Worm (Caenorhabditis elegans) whole organism, L4 larva: ENCODE measurements around the gene unc-8.
A peak's percentile ranks its signal among the peaks of the same experiment; 100 is the strongest.

Experiments used
- F10B5.3 ChIP-seq: sonication (generic microtip); optimal IDR thresholded peaks from 2 replicates; lab custom pipeline; 2016; ENCODE audit warnings: mild to moderate bottlenecking, missing genetic modification characterization, missing compliant biosample characterization
- F26F4.8 ChIP-seq: fragments of 200-800 bp; sonication (Bioruptor generic); conservative IDR thresholded peaks from 2 replicates; pipeline ENCODE4 v1.3.6; 2022; ENCODE audit warnings: missing genetic modification characterization, missing compliant biosample characterization
- F37D6.2 ChIP-seq: sonication (generic microtip); optimal IDR thresholded peaks from 2 replicates; lab custom pipeline; 2016; ENCODE audit warnings: mild to moderate bottlenecking, missing genetic modification characterization, missing compliant biosample characterization
- F44E2.7 ChIP-seq: fragments of 200-800 bp; sonication (Bioruptor generic); IDR thresholded peaks from 2 replicates; pipeline ENCODE4 v2.1.2; 2022; ENCODE audit warnings: missing genetic modification characterization, missing compliant biosample characterization
- R02D3.7 ChIP-seq: fragments of 150-350 bp; sonication (generic microtip); optimal IDR thresholded peaks from 3 replicates; lab custom pipeline; 2014; ENCODE audit warnings: missing biosample characterization, missing genetic modification characterization
- T20F7.1 ChIP-seq: fragments of 200-800 bp; sonication (Bioruptor generic); optimal IDR thresholded peaks from 2 replicates; lab custom pipeline; 2018; ENCODE audit warnings: mild to moderate bottlenecking, missing genetic modification characterization, missing compliant biosample characterization
- Y48G9A.11 ChIP-seq: fragments of 200-800 bp; sonication (Bioruptor generic); IDR thresholded peaks from 2 replicates; pipeline ENCODE4 v1.3.6; 2022; ENCODE audit warnings: missing genetic modification reagents, missing genetic modification characterization, missing compliant biosample characterization
- ZK337.2 ChIP-seq: fragments of 200-800 bp; sonication (Bioruptor generic); IDR thresholded peaks from 2 replicates; pipeline ENCODE4 v1.3.6; 2022; ENCODE audit warnings: missing genetic modification reagents, missing genetic modification characterization, missing compliant biosample characterization
- aly-2 ChIP-seq: sonication (generic microtip); optimal IDR thresholded peaks from 2 replicates; lab custom pipeline; 2018; ENCODE audit warnings: missing biosample characterization, missing genetic modification characterization
- ama-1 ChIP-seq: fragments of 150-350 bp; optimal IDR thresholded peaks from 2 replicates; lab custom pipeline; 2014; ENCODE audit warnings: inconsistent platforms, mixed read lengths
- arid-1 ChIP-seq: fragments of 200-800 bp; sonication (Bioruptor generic); conservative IDR thresholded peaks from 2 replicates; pipeline ENCODE4 v1.3.6; 2022; ENCODE audit warnings: missing genetic modification reagents, missing genetic modification characterization, missing compliant biosample characterization
- ceh-28 ChIP-seq: fragments of 150-350 bp; optimal IDR thresholded peaks from 2 replicates; lab custom pipeline; 2014; ENCODE audit warnings: missing biosample characterization, missing genetic modification reagents, missing genetic modification characterization
- ceh-62 ChIP-seq: sonication (generic microtip); optimal IDR thresholded peaks from 2 replicates; lab custom pipeline; 2017; ENCODE audit warnings: missing biosample characterization, missing genetic modification characterization
- ceh-82 ChIP-seq: sonication (generic microtip); optimal IDR thresholded peaks from 2 replicates; lab custom pipeline; 2017; ENCODE audit warnings: missing biosample characterization, missing genetic modification characterization
- ces-1 ChIP-seq: fragments of 150-350 bp; sonication (generic microtip); optimal IDR thresholded peaks from 4 replicates; lab custom pipeline; 2014; ENCODE audit warnings: missing biosample characterization, missing genetic modification reagents, missing genetic modification characterization
- cey-2 ChIP-seq: sonication (generic microtip); optimal IDR thresholded peaks from 3 replicates; lab custom pipeline; 2017; ENCODE audit warnings: missing genetic modification characterization, mild to moderate bottlenecking, missing compliant biosample characterization, antibody characterized with exemption, borderline replicate concordance; ENCODE audit not compliant: insufficient read depth
- dmd-6 ChIP-seq: fragments of 200-800 bp; sonication (Bioruptor generic); IDR thresholded peaks from 2 replicates; pipeline ENCODE4 v1.3.6; 2022; ENCODE audit warnings: missing genetic modification reagents, missing genetic modification characterization, missing compliant biosample characterization
- dmd-8 ChIP-seq: fragments of 200-800 bp; sonication (Bioruptor generic); IDR thresholded peaks from 2 replicates; pipeline ENCODE4 v1.3.6; 2022; ENCODE audit warnings: missing genetic modification characterization, missing compliant biosample characterization
- egl-27 ChIP-seq: sonication (generic microtip); optimal IDR thresholded peaks from 3 replicates; lab custom pipeline; 2017; ENCODE audit warnings: missing biosample characterization, missing genetic modification reagents, missing genetic modification characterization
- egl-43 ChIP-seq: fragments of 200-800 bp; sonication (Bioruptor generic); IDR thresholded peaks from 2 replicates; pipeline ENCODE4 v1.3.6; 2022; ENCODE audit warnings: missing genetic modification reagents, missing genetic modification characterization, missing compliant biosample characterization
- fkh-10 ChIP-seq: fragments of 150-350 bp; optimal IDR thresholded peaks from 2 replicates; lab custom pipeline; 2014; ENCODE audit warnings: missing biosample characterization, missing genetic modification reagents, missing genetic modification characterization
- fos-1 ChIP-seq: fragments of 150-350 bp; optimal IDR thresholded peaks from 2 replicates; lab custom pipeline; 2014; ENCODE audit warnings: missing biosample characterization, missing genetic modification characterization
- gei-8 ChIP-seq: fragments of 200-800 bp; sonication (Bioruptor generic); optimal IDR thresholded peaks from 2 replicates; lab custom pipeline; 2018; ENCODE audit warnings: mild to moderate bottlenecking, missing genetic modification characterization, missing compliant biosample characterization
- hif-1 ChIP-seq, 2 experiments: sonication (generic microtip); optimal IDR thresholded peaks; 2 replicates each; lab custom pipeline; 2016 to 2017; ENCODE audit warnings: missing compliant biosample characterization in 2 of 2, missing genetic modification characterization in 2 of 2, missing genetic modification reagents in 2 of 2, missing genotype in 2 of 2, mild to moderate bottlenecking in 1 of 2
- hlh-11 ChIP-seq: fragments of 200-800 bp; sonication (Bioruptor generic); optimal IDR thresholded peaks from 2 replicates; lab custom pipeline; 2018; ENCODE audit warnings: mild to moderate bottlenecking, missing genetic modification characterization, missing compliant biosample characterization
- lim-7 ChIP-seq: fragments of 200-800 bp; sonication (Bioruptor generic); IDR thresholded peaks from 2 replicates; pipeline ENCODE4 v1.3.6; 2022; ENCODE audit warnings: missing genetic modification characterization, missing compliant biosample characterization
- lin-29 ChIP-seq: fragments of 200-800 bp; sonication (Bioruptor generic); IDR thresholded peaks from 2 replicates; pipeline ENCODE4 v1.3.6; 2022; ENCODE audit warnings: missing genetic modification reagents, missing genetic modification characterization, missing compliant biosample characterization
- lin-39 ChIP-seq: fragments of 150-350 bp; optimal IDR thresholded peaks from 2 replicates; lab custom pipeline; 2014; ENCODE audit warnings: missing biosample characterization, missing genetic modification reagents, missing genetic modification characterization
- lsy-2 ChIP-seq, 2 experiments: fragments of 150-350 bp in 1 of 2; sonication (generic microtip) in 1 of 2; optimal IDR thresholded peaks; 2 replicates each; lab custom pipeline; 2014 to 2017; ENCODE audit warnings: missing biosample characterization in 2 of 2, missing genetic modification characterization in 2 of 2
- madf-9 ChIP-seq: fragments of 200-800 bp; sonication (Bioruptor generic); conservative IDR thresholded peaks from 2 replicates; pipeline ENCODE4 v1.3.6; 2022; ENCODE audit warnings: missing genetic modification reagents, missing genetic modification characterization, missing compliant biosample characterization
- mdl-1 ChIP-seq, 2 experiments: fragments of 150-350 bp in 1 of 2; sonication (generic microtip) in 1 of 2; optimal IDR thresholded peaks; 2 replicates each; lab custom pipeline; 2014 to 2017; ENCODE audit warnings: missing biosample characterization in 2 of 2, missing genetic modification characterization in 2 of 2
- mep-1 ChIP-seq: fragments of 150-350 bp; sonication (generic microtip); optimal IDR thresholded peaks from 3 replicates; lab custom pipeline; 2014; ENCODE audit warnings: missing biosample characterization, missing genetic modification characterization
- mxl-2 ChIP-seq: fragments of 200-800 bp; sonication (Bioruptor generic); conservative IDR thresholded peaks from 2 replicates; pipeline ENCODE4 v1.3.6; 2022; ENCODE audit warnings: missing genetic modification reagents, missing genetic modification characterization, missing compliant biosample characterization
- nhr-11 ChIP-seq: fragments of 150-350 bp; optimal IDR thresholded peaks from 2 replicates; lab custom pipeline; 2014; ENCODE audit warnings: missing biosample characterization, missing genetic modification characterization
- nhr-111 ChIP-seq: fragments of 200-800 bp; sonication (Bioruptor generic); optimal IDR thresholded peaks from 2 replicates; lab custom pipeline; 2018; ENCODE audit warnings: mild to moderate bottlenecking, missing genetic modification characterization, missing compliant biosample characterization
- nhr-41 ChIP-seq: fragments of 200-800 bp; sonication (Bioruptor generic); IDR thresholded peaks from 2 replicates; pipeline ENCODE4 v1.3.6; 2022; ENCODE audit warnings: missing genetic modification reagents, missing genetic modification characterization, missing compliant biosample characterization
- nhr-48 ChIP-seq: sonication (generic microtip); optimal IDR thresholded peaks from 2 replicates; lab custom pipeline; 2016; ENCODE audit warnings: mild to moderate bottlenecking, missing genetic modification characterization, missing compliant biosample characterization
- nhr-6 ChIP-seq: fragments of 150-350 bp; optimal IDR thresholded peaks from 2 replicates; lab custom pipeline; 2014; ENCODE audit warnings: missing biosample characterization, missing genetic modification characterization
- nhr-76 ChIP-seq: fragments of 150-350 bp; optimal IDR thresholded peaks from 2 replicates; lab custom pipeline; 2014; ENCODE audit warnings: missing biosample characterization, missing genetic modification characterization
- pha-4 ChIP-seq, 2 experiments: fragments of 150-350 bp in 1 of 2; fragments of 200-800 bp in 1 of 2; sonication (Bioruptor generic) in 1 of 2; IDR thresholded peaks in 1 of 2; optimal IDR thresholded peaks in 1 of 2; 2 replicates each; pipeline versions ENCODE4 v1.3.6 to Lab custom; 2014 to 2022; ENCODE audit warnings: missing genetic modification characterization in 2 of 2, missing genetic modification reagents in 2 of 2, missing biosample characterization in 1 of 2, missing compliant biosample characterization in 1 of 2
- php-3 ChIP-seq: fragments of 200-800 bp; sonication (Bioruptor generic); IDR thresholded peaks from 2 replicates; pipeline ENCODE4 v1.3.6; 2022; ENCODE audit warnings: missing genetic modification reagents, missing genetic modification characterization, missing compliant biosample characterization
- rbr-2 ChIP-seq: sonication (generic microtip); optimal IDR thresholded peaks from 2 replicates; lab custom pipeline; 2016; ENCODE audit warnings: missing genotype, missing genetic modification characterization, missing compliant biosample characterization
- sdz-12 ChIP-seq: fragments of 200-800 bp; sonication (Bioruptor generic); optimal IDR thresholded peaks from 2 replicates; lab custom pipeline; 2018; ENCODE audit warnings: mild to moderate bottlenecking, missing genetic modification characterization, missing compliant biosample characterization
- spr-3 ChIP-seq: fragments of 200-800 bp; sonication (Bioruptor generic); optimal IDR thresholded peaks from 2 replicates; lab custom pipeline; 2018; ENCODE audit warnings: mild to moderate bottlenecking, missing genetic modification characterization, missing compliant biosample characterization
- unc-130 ChIP-seq: sonication (generic microtip); optimal IDR thresholded peaks from 2 replicates; lab custom pipeline; 2016; ENCODE audit warnings: missing genetic modification reagents, missing genetic modification characterization, missing compliant biosample characterization
- unc-39 ChIP-seq: sonication (generic microtip); optimal IDR thresholded peaks from 2 replicates; lab custom pipeline; 2017; ENCODE audit warnings: missing biosample characterization, missing genetic modification characterization
- unc-62 ChIP-seq, 3 experiments: fragments of 150-350 bp in 1 of 3; sonication (generic microtip); optimal IDR thresholded peaks in 2 of 3; peaks in 1 of 3; 1 replicate in 1 of 3; 2 replicates in 2 of 3; lab custom pipeline; 2014 to 2017; ENCODE audit warnings: missing biosample characterization in 3 of 3, missing genetic modification characterization in 3 of 3, missing genetic modification reagents in 3 of 3, missing genotype in 1 of 3
- vab-7 ChIP-seq: fragments of 200-800 bp; sonication (Bioruptor generic); IDR thresholded peaks from 2 replicates; pipeline ENCODE4 v1.3.6; 2022; ENCODE audit warnings: missing genetic modification reagents, missing genetic modification characterization, missing compliant biosample characterization
- zag-1 ChIP-seq: fragments of 150-350 bp; optimal IDR thresholded peaks from 2 replicates; lab custom pipeline; 2014; ENCODE audit warnings: missing biosample characterization, missing genetic modification characterization
- zip-11 ChIP-seq: fragments of 200-800 bp; sonication (Bioruptor generic); IDR thresholded peaks from 2 replicates; pipeline ENCODE4 v1.3.6; 2022; ENCODE audit warnings: missing genetic modification characterization, missing compliant biosample characterization
- ztf-7 ChIP-seq: fragments of 150-350 bp; optimal IDR thresholded peaks from 2 replicates; lab custom pipeline; 2014; ENCODE audit warnings: missing biosample characterization, missing genetic modification characterization

The unc-8 gene

DNA sequence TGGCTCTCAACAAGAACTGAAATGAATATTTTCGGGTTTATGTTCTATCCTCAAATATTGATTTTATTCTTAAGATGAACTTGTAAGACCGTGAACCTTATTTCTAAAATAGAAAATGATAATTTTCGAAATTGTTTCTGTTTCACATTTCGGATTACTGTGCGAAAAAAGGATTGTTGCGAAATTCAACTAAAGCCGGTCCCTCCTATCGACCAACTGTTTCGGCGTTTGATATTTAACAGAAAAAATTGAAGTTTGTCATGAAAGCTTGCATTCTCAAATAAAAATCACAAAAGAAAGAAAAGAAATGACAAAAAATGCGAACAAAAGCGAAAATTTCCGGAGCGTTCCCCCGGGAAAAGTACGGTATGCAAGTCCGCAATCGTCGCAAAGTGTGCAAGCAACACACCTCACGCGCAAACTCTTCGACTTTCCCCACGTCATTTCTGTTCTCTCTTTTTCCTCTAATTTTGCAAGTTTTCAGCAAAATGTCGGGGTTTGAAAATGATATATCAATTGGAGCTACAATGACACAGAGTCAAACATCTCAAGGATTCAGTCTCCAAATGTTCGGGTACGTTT lies 47.8 kb upstream of the unc-8 start, which contains the start of gene C34D4.4 (continued):
- TF ChIP-seq Y48G9A.11 (no peak), nhr-6 (tag; lab: Kevin White, UChicago) (no peak), cey-2 (tag; lab: Kevin White, UChicago) (no peak), arid-1 (GFP tag; lab: Robert Waterston, UW) (0 out of 2 replicates have a peak, but pooled peaks have one; percentile 37), ces-1 (GFP tag; lab: Kevin White, UChicago) (no peak), nhr-48 (tag; lab: Kevin White, UChicago) (no peak), madf-9 (GFP tag; lab: Robert Waterston, UW) (no peak), lsy-2 (tag; optimal IDR thresholded peaks at IDR 0.05; lab: Kevin White, UChicago) (peak; percentile 44 to 96), F26F4.8 (GFP tag; lab: Robert Waterston, UW) (no peak), spr-3 (GFP tag; lab: Kevin White, UChicago) (no peak), nhr-11 (tag; lab: Kevin White, UChicago) (no peak), pha-4 (GFP tag; IDR thresholded peaks at IDR 0.05; lab: Robert Waterston, UW) (no peak), pha-4 (tag; optimal IDR thresholded peaks at IDR 0.05; lab: Kevin White, UChicago) (peak; percentile 13), R02D3.7 (no peak), gei-8 (GFP tag; lab: Kevin White, UChicago) (no peak), hlh-11 (peak; percentile 25), ama-1 (lab: Kevin White, UChicago) (peak; percentile 46), dmd-6 (GFP tag; lab: Robert Waterston, UW) (0 out of 2 replicates have a peak, but pooled peaks have one; percentile 15), lin-29 (GFP tag; lab: Robert Waterston, UW) (no peak), zip-11 (GFP tag; lab: Robert Waterston, UW) (no peak), unc-62 (GFP tag; optimal IDR thresholded peaks at IDR 0.05 in 1 of 2; lab: Kevin White, UChicago) (no peak), unc-62 (tag; optimal IDR thresholded peaks at IDR 0.05; lab: Kevin White, UChicago) (no peak), ceh-82 (no peak), F44E2.7 (GFP tag; lab: Robert Waterston, UW) (no peak), php-3 (GFP tag; lab: Robert Waterston, UW) (no peak), nhr-111 (GFP tag; lab: Kevin White, UChicago) (no peak), unc-130 (GFP tag; lab: Kevin White, UChicago) (no peak), aly-2 (no peak), nhr-41 (GFP tag; lab: Robert Waterston, UW) (no peak), mdl-1 (tag; optimal IDR thresholded peaks at IDR 0.05; lab: Kevin White, UChicago) (no peak), egl-43 (GFP tag; lab: Robert Waterston, UW) (no peak), unc-39 (no peak), ztf-7 (no peak), zag-1 (no peak), F10B5.3 (tag; lab: Kevin White, UChicago) (no peak), nhr-76 (tag; lab: Kevin White, UChicago) (no peak), rbr-2 (tag; lab: Kevin White, UChicago) (no peak), dmd-8 (no peak), ZK337.2 (GFP tag; lab: Robert Waterston, UW) (no peak), fkh-10 (no peak), lim-7 (GFP tag; lab: Robert Waterston, UW) (no peak), T20F7.1 (GFP tag; lab: Kevin White, UChicago) (no peak), ceh-28 (tag; lab: Kevin White, UChicago) (no peak), mep-1 (tag; lab: Kevin White, UChicago) (peak; percentile 41), fos-1 (tag; lab: Kevin White, UChicago) (no peak), hif-1 (tag; optimal IDR thresholded peaks at IDR 0.05; lab: Kevin White, UChicago) (no peak), F37D6.2 (tag; lab: Kevin White, UChicago) (no peak), ceh-62 (tag; lab: Kevin White, UChicago) (no peak), lin-39 (tag; lab: Kevin White, UChicago) (no peak), sdz-12 (GFP tag; lab: Kevin White, UChicago) (no peak), egl-27 (tag; lab: Kevin White, UChicago) (no peak), vab-7 (no peak), mxl-2 (no peak)
